Worm (Caenorhabditis elegans): ENCODE measurements around the gene F56A11.6.

DNA sequence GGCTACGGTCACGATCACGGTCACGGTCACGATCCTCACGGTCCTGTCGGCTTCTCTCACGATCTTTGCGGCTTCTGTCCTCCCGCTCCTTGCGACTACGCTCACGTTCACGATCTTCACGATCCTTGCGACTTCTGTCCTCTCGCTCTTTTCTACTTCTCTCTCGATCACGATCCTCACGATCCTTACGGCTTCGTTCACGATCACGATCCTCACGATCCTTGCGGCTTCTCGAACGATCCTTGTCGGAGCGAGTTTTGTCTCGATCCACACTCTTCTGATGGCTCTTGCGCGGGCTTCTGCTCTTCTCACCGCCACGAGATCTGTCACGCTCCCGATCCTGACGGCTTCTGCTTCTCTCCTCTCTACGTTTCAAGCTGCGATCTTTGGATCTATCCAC is 1.5 kb downstream of the F56A11.6 start:
- TF ChIP-seq sptf-1 (tag; optimal IDR thresholded peaks at IDR 0.05): no peak
- no peak for TF ChIP-seq lin-15B (tag; optimal IDR thresholded peaks at IDR 0.05)
- TF ChIP-seq nhr-90 (tag; optimal IDR thresholded peaks at IDR 0.05; ENCODE audit: poor library complexity): no peak
- TF ChIP-seq sox-4 (tag; optimal IDR thresholded peaks at IDR 0.05): no peak
- no peak for TF ChIP-seq snpc-4 (tag; optimal IDR thresholded peaks at IDR 0.05)
- no peak for TF ChIP-seq ceh-8 (GFP tag; optimal IDR thresholded peaks at IDR 0.05)
- TF ChIP-seq mdl-1 (tag; optimal IDR thresholded peaks at IDR 0.05): no peak
- TF ChIP-seq lin-35 (GFP tag; optimal IDR thresholded peaks at IDR 0.05): no peak
- TF ChIP-seq fkh-10 (GFP tag; optimal IDR thresholded peaks at IDR 0.05): no peak
- no peak for TF ChIP-seq ceh-82 (tag; optimal IDR thresholded peaks at IDR 0.05)
- no peak for TF ChIP-seq nhr-20 (tag; optimal IDR thresholded peaks at IDR 0.05)
- TF ChIP-seq irx-1 (tag; optimal IDR thresholded peaks at IDR 0.05): no peak
